Worm (Caenorhabditis elegans) whole organism, L3 larva: ENCODE data around the gene rsd-3.

ENCODE experiments used
- ZK546.5 ChIP-seq: sonication (generic microtip); optimal IDR thresholded peaks from 2 replicates; lab custom pipeline; 2017; ENCODE audit warnings: missing biosample characterization, missing genetic modification characterization
- ama-1 ChIP-seq: fragments of 150-350 bp; optimal IDR thresholded peaks from 2 replicates; lab custom pipeline; 2018
- ceh-16 ChIP-seq: sonication (generic microtip); optimal IDR thresholded peaks from 2 replicates; lab custom pipeline; 2017; ENCODE audit warnings: missing biosample characterization, missing genetic modification characterization
- ceh-82 ChIP-seq: fragments of 150-350 bp; optimal IDR thresholded peaks from 2 replicates; lab custom pipeline; 2014; ENCODE audit warnings: missing biosample characterization, missing genetic modification characterization
- daf-12 ChIP-seq: fragments of 150-350 bp; optimal IDR thresholded peaks from 2 replicates; lab custom pipeline; 2014; ENCODE audit warnings: missing biosample characterization, missing genetic modification reagents, missing genetic modification characterization
- egl-5 ChIP-seq: fragments of 150-350 bp; optimal IDR thresholded peaks from 2 replicates; lab custom pipeline; 2017; ENCODE audit warnings: missing biosample characterization, missing genetic modification reagents, missing genetic modification characterization, inconsistent platforms
- elt-1 ChIP-seq: fragments of 150-350 bp; optimal IDR thresholded peaks from 2 replicates; lab custom pipeline; 2014; ENCODE audit warnings: missing biosample characterization, missing genetic modification characterization
- elt-2 ChIP-seq: sonication (generic microtip); optimal IDR thresholded peaks from 2 replicates; lab custom pipeline; 2016; ENCODE audit warnings: missing genetic modification reagents, mild to moderate bottlenecking, missing genetic modification characterization, missing compliant biosample characterization
- elt-3 ChIP-seq, 3 experiments: fragments of 150-350 bp in 1 of 3; sonication (generic microtip) in 2 of 3; optimal IDR thresholded peaks; 2 replicates in 2 of 3; 4 replicates in 1 of 3; lab custom pipeline; 2014 to 2017; ENCODE audit warnings: missing biosample characterization in 3 of 3, missing genetic modification characterization in 3 of 3
- eor-1 ChIP-seq, 2 experiments: fragments of 150-350 bp; optimal IDR thresholded peaks; 2 replicates each; lab custom pipeline; 2014 to 2018; ENCODE audit warnings: missing biosample characterization in 2 of 2, missing genetic modification characterization in 2 of 2
- fkh-10 ChIP-seq: sonication (generic microtip); optimal IDR thresholded peaks from 2 replicates; lab custom pipeline; 2017; ENCODE audit warnings: missing biosample characterization, missing genetic modification reagents, missing genetic modification characterization
- jun-1 ChIP-seq: fragments of 150-350 bp; optimal IDR thresholded peaks from 2 replicates; lab custom pipeline; 2014; ENCODE audit warnings: missing biosample characterization, missing genetic modification reagents, missing genetic modification characterization
- lin-15B ChIP-seq: fragments of 150-350 bp; optimal IDR thresholded peaks from 2 replicates; lab custom pipeline; 2014; ENCODE audit warnings: missing biosample characterization, missing genetic modification characterization
- lsy-12 ChIP-seq: sonication (generic microtip); optimal IDR thresholded peaks from 2 replicates; lab custom pipeline; 2016; ENCODE audit warnings: mild to moderate bottlenecking, missing genetic modification characterization, missing compliant biosample characterization
- mdl-1 ChIP-seq: fragments of 150-350 bp; optimal IDR thresholded peaks from 2 replicates; lab custom pipeline; 2014; ENCODE audit warnings: missing biosample characterization, missing genetic modification characterization
- nfya-1 ChIP-seq: sonication (generic microtip); optimal IDR thresholded peaks from 2 replicates; lab custom pipeline; 2017; ENCODE audit warnings: missing genetic modification characterization, mild to moderate bottlenecking, missing compliant biosample characterization, antibody characterized with exemption, moderate library complexity; ENCODE audit not compliant: insufficient read depth
- nhr-12 ChIP-seq: fragments of 150-350 bp; optimal IDR thresholded peaks from 2 replicates; lab custom pipeline; 2014; ENCODE audit warnings: missing biosample characterization, missing genetic modification characterization
- nhr-23 ChIP-seq: fragments of 150-350 bp; optimal IDR thresholded peaks from 2 replicates; lab custom pipeline; 2014; ENCODE audit warnings: missing biosample characterization, missing genetic modification reagents, missing genetic modification characterization
- nhr-25 ChIP-seq: sonication (generic microtip); optimal IDR thresholded peaks from 2 replicates; lab custom pipeline; 2017; ENCODE audit warnings: missing biosample characterization, missing genetic modification characterization
- nhr-28 ChIP-seq: fragments of 150-350 bp; optimal IDR thresholded peaks from 2 replicates; lab custom pipeline; 2014; ENCODE audit warnings: missing biosample characterization, missing genetic modification characterization
- nhr-76 ChIP-seq: fragments of 150-350 bp; sonication (generic microtip); optimal IDR thresholded peaks from 5 replicates; lab custom pipeline; 2014; ENCODE audit warnings: missing biosample characterization, missing genetic modification characterization
- nhr-77 ChIP-seq: fragments of 150-350 bp; optimal IDR thresholded peaks from 2 replicates; lab custom pipeline; 2014; ENCODE audit warnings: missing biosample characterization, missing genetic modification characterization
- pha-4 ChIP-seq: fragments of 150-350 bp; optimal IDR thresholded peaks from 2 replicates; lab custom pipeline; 2014; ENCODE audit warnings: missing biosample characterization, missing genetic modification reagents, missing genetic modification characterization
- pqm-1 ChIP-seq: fragments of 150-350 bp; optimal IDR thresholded peaks from 2 replicates; lab custom pipeline; 2017; ENCODE audit warnings: missing biosample characterization, missing genetic modification characterization, inconsistent platforms
- skn-1 ChIP-seq: fragments of 150-350 bp; optimal IDR thresholded peaks from 2 replicates; lab custom pipeline; 2014; ENCODE audit warnings: missing biosample characterization, missing genetic modification characterization
- tbx-2 ChIP-seq: sonication (generic microtip); optimal IDR thresholded peaks from 2 replicates; lab custom pipeline; 2016; ENCODE audit warnings: mild to moderate bottlenecking, missing genetic modification characterization, missing compliant biosample characterization
- unc-62 ChIP-seq: fragments of 150-350 bp; sonication (generic microtip); optimal IDR thresholded peaks from 4 replicates; lab custom pipeline; 2014; ENCODE audit warnings: missing biosample characterization, missing genetic modification reagents, missing genetic modification characterization
- zag-1 ChIP-seq: fragments of 150-350 bp; optimal IDR thresholded peaks from 2 replicates; lab custom pipeline; 2014; ENCODE audit warnings: missing biosample characterization, missing genetic modification characterization
- ztf-11 ChIP-seq: fragments of 150-350 bp; optimal IDR thresholded peaks from 2 replicates; lab custom pipeline; 2014; ENCODE audit warnings: missing biosample characterization, missing genetic modification characterization

rsd-3 gene

DNA sequence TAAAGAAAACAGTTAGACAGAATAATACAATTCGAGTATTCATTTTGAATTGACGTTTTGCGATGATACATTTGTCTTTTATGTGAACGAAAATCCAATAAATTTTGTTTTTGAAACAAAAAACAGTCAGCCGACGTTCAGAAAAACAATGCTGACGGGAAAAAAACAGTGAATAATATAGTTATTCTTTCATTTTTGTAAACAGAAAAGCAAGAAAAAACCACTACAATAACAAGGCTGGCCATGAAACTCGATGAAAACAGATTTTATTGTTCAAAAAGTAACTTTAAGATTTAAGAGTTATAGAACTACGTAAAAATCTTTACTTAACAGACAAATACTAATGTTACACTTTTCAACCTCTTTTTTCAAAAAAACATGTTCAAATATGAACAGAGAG, 51.8 kb downstream of the rsd-3 start, which contains the start of gene F54F7.3:
F54F7.3 (minus strand) TSS at position 101 of the 400 bp plus-strand sequence.
- TF ChIP-seq skn-1 (no peak), pha-4 (tag; lab: Kevin White, UChicago) (no peak), elt-3 (tag; optimal IDR thresholded peaks at IDR 0.05; lab: Kevin White, UChicago) (no peak), egl-5 (tag; lab: Kevin White, UChicago) (no peak), lsy-12 (tag; lab: Kevin White, UChicago) (no peak)

DNA sequence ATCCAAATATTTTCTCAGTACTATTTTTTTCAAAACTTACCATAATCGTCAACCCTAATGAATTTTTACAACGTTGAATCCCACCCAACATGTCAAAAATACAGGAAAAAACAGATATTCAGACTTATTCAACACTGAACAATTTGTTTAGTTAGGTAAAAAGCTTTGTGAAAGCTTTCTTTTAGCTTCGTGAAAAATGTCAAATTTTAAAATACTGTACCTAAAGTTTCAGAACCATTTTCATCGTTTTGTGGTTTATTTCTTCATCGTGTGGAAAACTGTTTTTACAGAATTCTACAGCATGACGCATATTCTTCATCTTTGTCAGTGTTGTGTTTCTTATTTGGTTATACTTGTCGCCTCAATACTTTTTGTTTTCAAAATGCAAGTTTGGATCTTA, 52.3 kb downstream of the rsd-3 start, which contains the start of gene F54F7.14:
F54F7.14 (plus strand) TSS at position 301 of the 400 bp plus-strand sequence.
- no peak for TF ChIP-seq elt-1 (tag; lab: Kevin White, UChicago)
- TF ChIP-seq lin-15B (tag; lab: Kevin White, UChicago) = no peak
- TF ChIP-seq daf-12 (tag; lab: Kevin White, UChicago) = no peak
- no peak for TF ChIP-seq nhr-25 (tag; lab: Kevin White, UChicago)
- TF ChIP-seq fkh-10 (GFP tag; lab: Kevin White, UChicago) = no peak
- TF ChIP-seq tbx-2 = no peak
- TF ChIP-seq nhr-77 = no peak
- no peak for TF ChIP-seq nfya-1 (tag; lab: Kevin White, UChicago)
- no peak for TF ChIP-seq pqm-1
- TF ChIP-seq ztf-11 = no peak
- TF ChIP-seq egl-5 (tag; lab: Kevin White, UChicago) = no peak
- no peak for TF ChIP-seq unc-62 (GFP tag; lab: Kevin White, UChicago)
- no peak for TF ChIP-seq elt-2
- TF ChIP-seq ZK546.5 (tag; lab: Kevin White, UChicago) = no peak
- TF ChIP-seq eor-1 (tag; optimal IDR thresholded peaks at IDR 0.05; lab: Kevin White, UChicago) = no peak
- TF ChIP-seq pha-4 (tag; lab: Kevin White, UChicago) = no peak

DNA sequence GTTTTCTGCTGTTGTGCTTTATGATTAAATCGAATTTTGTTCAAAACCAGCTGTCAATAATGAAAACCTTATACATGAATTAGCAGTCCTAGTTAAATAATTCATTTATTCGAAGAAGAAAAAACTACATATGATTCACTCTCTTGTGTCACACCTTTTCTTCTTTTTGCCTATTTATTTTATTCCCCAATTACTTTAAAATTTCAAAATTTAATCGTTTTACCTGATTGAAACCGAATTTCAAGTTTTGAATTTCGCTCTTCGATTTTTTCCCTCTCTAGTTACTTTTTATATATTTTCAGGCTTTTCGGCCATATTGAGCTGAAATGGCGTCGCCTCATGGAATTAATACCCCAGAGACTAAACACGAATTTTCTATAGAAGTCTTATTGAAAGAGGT, 54.2 kb downstream of the rsd-3 start, which contains the start of gene xtr-1:
xtr-1 (plus strand) TSS at position 301 of the 400 bp plus-strand sequence.
- TF ChIP-seq nhr-23 (tag; lab: Kevin White, UChicago) (no peak), mdl-1 (tag; lab: Kevin White, UChicago) (no peak), skn-1 (no peak), elt-1 (tag; lab: Kevin White, UChicago) (no peak), ceh-16 (no peak), jun-1 (tag; lab: Kevin White, UChicago) (no peak), nhr-25 (tag; lab: Kevin White, UChicago) (no peak), nhr-12 (tag; lab: Kevin White, UChicago) (no peak), eor-1 (tag; optimal IDR thresholded peaks at IDR 0.05; lab: Kevin White, UChicago) (no peak), nfya-1 (tag; lab: Kevin White, UChicago) (no peak), nhr-76 (tag; lab: Kevin White, UChicago) (no peak), ama-1 (no peak), daf-12 (tag; lab: Kevin White, UChicago) (no peak), ceh-82 (tag; lab: Kevin White, UChicago) (no peak), lin-15B (tag; lab: Kevin White, UChicago) (no peak), zag-1 (tag; lab: Kevin White, UChicago) (no peak), pqm-1 (no peak), ZK546.5 (tag; lab: Kevin White, UChicago) (no peak), nhr-28 (no peak), fkh-10 (GFP tag; lab: Kevin White, UChicago) (no peak)
